Fruit fly (Drosophila melanogaster): ENCODE measurements around the gene SH3PX1.

SH3PX1 gene

dm6 chr3L:9739629-9740028 is 26.0 kb upstream of the SH3PX1 start (continued):
- no peak for TF ChIP-seq CG11696 (GFP tag; IDR thresholded peaks at IDR 0.05)
- no peak for TF ChIP-seq Dip2 (GFP tag; IDR thresholded peaks at IDR 0.05)
- no peak for TF ChIP-seq cato (GFP tag; optimal IDR thresholded peaks at IDR 0.05; ENCODE audit: borderline replicate concordance)
- peak; percentile 51 for TF ChIP-seq CG11504 (tag; optimal IDR thresholded peaks at IDR 0.05)
- TF ChIP-seq ewg (GFP tag; optimal IDR thresholded peaks at IDR 0.05): peak; percentile 57
- TF ChIP-seq CG11560 (tag; IDR thresholded peaks at IDR 0.05): no peak
- no peak for TF ChIP-seq CG12219 (GFP tag; optimal IDR thresholded peaks at IDR 0.05)
- peak; percentile 54; the same call in 1 of the 2 replicates for TF ChIP-seq CG31441 (GFP tag; IDR thresholded peaks at IDR 0.05)
- TF ChIP-seq CG30403 (GFP tag; optimal IDR thresholded peaks at IDR 0.05): peak; percentile 40
- peak; percentile 33 for TF ChIP-seq unpg (GFP tag; optimal IDR thresholded peaks at IDR 0.05)
- TF ChIP-seq CG7556 (GFP tag; optimal IDR thresholded peaks at IDR 0.05): peak; percentile 60
- TF ChIP-seq CG1832 (GFP tag; optimal IDR thresholded peaks at IDR 0.05): no peak

dm6 chr3L:9733563-9733962 is 19.9 kb upstream of the SH3PX1 start, which contains the start of gene CG6749:
Gene CG6749, minus strand, starts transcription at chr3L:9733807.
- TF ChIP-seq dysf (GFP tag; IDR thresholded peaks at IDR 0.05) (no peak), Med (GFP tag) (peak; percentile 7), chinmo (GFP tag; IDR thresholded peaks at IDR 0.05; ENCODE audit: partially characterized antibody) (0 out of 4 replicates have a peak, but pooled peaks have one; percentile 20), nom (GFP tag; optimal IDR thresholded peaks at IDR 0.05) (peak; percentile 35), Dll (GFP tag; IDR thresholded peaks at IDR 0.05; ENCODE audit: partially characterized antibody) (no peak), sd (tag; optimal IDR thresholded peaks at IDR 0.05) (no peak), CG18011 (GFP tag; optimal IDR thresholded peaks at IDR 0.05) (no peak), Bgb (GFP tag; IDR thresholded peaks at IDR 0.05; ENCODE audit: partially characterized antibody) (0 out of 2 replicates have a peak, but pooled peaks have one; percentile 17), Dp (GFP tag; optimal IDR thresholded peaks at IDR 0.05) (no peak), CG14014 (GFP tag; IDR thresholded peaks at IDR 0.05) (0 out of 2 replicates have a peak, but pooled peaks have one; percentile 10), disco-r (GFP tag; optimal IDR thresholded peaks at IDR 0.05) (no peak), CG3726 (GFP tag; IDR thresholded peaks at IDR 0.05) (peak; percentile 51; the same call in 1 of the 3 replicates), Xbp1 (GFP tag; optimal IDR thresholded peaks at IDR 0.05) (no peak), trh (GFP tag; optimal IDR thresholded peaks at IDR 0.05) (no peak), sqz (GFP tag; optimal IDR thresholded peaks at IDR 0.05) (no peak), chif (GFP tag; optimal IDR thresholded peaks at IDR 0.05) (no peak), Dref (GFP tag; IDR thresholded peaks at IDR 0.05) (peak; percentile 29; the same call in 1 of the 2 replicates), Dbx (GFP tag; IDR thresholded peaks at IDR 0.05) (0 out of 3 replicates have a peak, but pooled peaks have one; percentile 38), CG8478 (optimal IDR thresholded peaks at IDR 0.05) (peak; percentile 14), kay (GFP tag; optimal IDR thresholded peaks at IDR 0.05) (no peak), ara (GFP tag; IDR thresholded peaks at IDR 0.05) (no peak), Kr (GFP tag; optimal IDR thresholded peaks at IDR 0.05) (no peak), Rx (GFP tag; IDR thresholded peaks at IDR 0.05) (no peak), CG10147 (GFP tag; optimal IDR thresholded peaks at IDR 0.05) (no peak), CG4404 (GFP tag; IDR thresholded peaks at IDR 0.05) (0 out of 2 replicates have a peak, but pooled peaks have one; percentile 16)

- TF ChIP-seq Myb (GFP tag; optimal IDR thresholded peaks at IDR 0.05): peak; percentile 50
- no peak for TF ChIP-seq tap (tag; optimal IDR thresholded peaks at IDR 0.05)
- TF ChIP-seq Fer3 (tag; optimal IDR thresholded peaks at IDR 0.05): peak; percentile 18
- TF ChIP-seq CG17829 (tag; optimal IDR thresholded peaks at IDR 0.05): peak; percentile 39
- no peak for TF ChIP-seq wdn (GFP tag; IDR thresholded peaks at IDR 0.05)
- TF ChIP-seq dpn (GFP tag; optimal IDR thresholded peaks at IDR 0.05): peak in 1 of 2 experiments; percentile 31
- peak; percentile 51 for TF ChIP-seq CG17186 (GFP tag; optimal IDR thresholded peaks at IDR 0.05)
- peak; percentile 51; the same call in 1 of the 3 replicates for TF ChIP-seq CG34422 (GFP tag; IDR thresholded peaks at IDR 0.05)
- no peak for TF ChIP-seq da (GFP tag; optimal IDR thresholded peaks at IDR 0.05)
- TF ChIP-seq az2 (GFP tag; optimal IDR thresholded peaks at IDR 0.05): no peak
- no peak for TF ChIP-seq crol (GFP tag; IDR thresholded peaks at IDR 0.05)
- TF ChIP-seq CG17359 (tag; optimal IDR thresholded peaks at IDR 0.05): no peak
- TF ChIP-seq YL-1 (GFP tag; optimal IDR thresholded peaks at IDR 0.05): peak; percentile 97
- peak; percentile 95 for TF ChIP-seq Dp (GFP tag; optimal IDR thresholded peaks at IDR 0.05)
Measured at dm6 chr3L:9729795-9730421, 16.3 kb upstream of the SH3PX1 start, which contains the start of gene ATPsynB. Gene ATPsynB, plus strand, starts transcription at chr3L:9729999.

Data from whole organism, embryonic.